Fruit fly (Drosophila melanogaster) whole organism, pupa: ENCODE measurements around the gene Pif1.

ENCODE experiments used
- CG12605 ChIP-seq: fragments of 200-800 bp; sonication (Bioruptor generic); IDR thresholded peaks from 2 replicates; pipeline ENCODE4 v1.3.6; 2022; ENCODE audit warnings: missing biosample characterization, missing genetic modification characterization
- CG13204 ChIP-seq: fragments of 200-800 bp; sonication (Bioruptor generic); optimal IDR thresholded peaks from 2 replicates; lab custom pipeline; 2018; ENCODE audit warnings: missing biosample characterization, mild to moderate bottlenecking, missing genetic modification characterization, moderate library complexity
- CG15710 ChIP-seq: fragments of 200-800 bp; sonication (Bioruptor generic); optimal IDR thresholded peaks from 2 replicates; lab custom pipeline; 2018; ENCODE audit warnings: missing biosample characterization, mild to moderate bottlenecking, missing genetic modification characterization, moderate library complexity
- CG17806 ChIP-seq: fragments of 200-800 bp; sonication (Bioruptor generic); optimal IDR thresholded peaks from 2 replicates; lab custom pipeline; 2018; ENCODE audit warnings: missing biosample characterization, mild to moderate bottlenecking, missing genetic modification characterization, moderate library complexity
- CG32121 ChIP-seq: fragments of 200-800 bp; sonication (Bioruptor generic); IDR thresholded peaks from 2 replicates; pipeline ENCODE4 v1.3.6; 2022; ENCODE audit warnings: missing biosample characterization, missing genetic modification characterization
- CG34367 ChIP-seq: fragments of 200-800 bp; sonication (Bioruptor generic); optimal IDR thresholded peaks from 2 replicates; lab custom pipeline; 2018; ENCODE audit warnings: missing biosample characterization, mild to moderate bottlenecking, missing genetic modification characterization
- CG8159 ChIP-seq: fragments of 200-800 bp; sonication (Bioruptor generic); optimal IDR thresholded peaks from 3 replicates; lab custom pipeline; 2018; ENCODE audit warnings: missing biosample characterization, mild to moderate bottlenecking, missing genetic modification characterization, moderate library complexity
- CG9948 ChIP-seq: fragments of 200-800 bp; sonication (Bioruptor generic); optimal IDR thresholded peaks from 2 replicates; lab custom pipeline; 2018; ENCODE audit warnings: missing biosample characterization, mild to moderate bottlenecking, missing genetic modification characterization, moderate library complexity
- D1 ChIP-seq: fragments of 200-800 bp; sonication (Bioruptor generic); optimal IDR thresholded peaks from 2 replicates; lab custom pipeline; 2018; ENCODE audit warnings: missing biosample characterization, mild to moderate bottlenecking, missing genetic modification characterization, moderate library complexity
- EcR ChIP-seq: fragments of 200-800 bp; sonication (Bioruptor generic); optimal IDR thresholded peaks from 3 replicates; lab custom pipeline; 2019; ENCODE audit warnings: missing biosample characterization, missing genetic modification characterization, mild to moderate bottlenecking, moderate library complexity, missing genetic modification reagents
- Pif1A ChIP-seq: fragments of 200-800 bp; sonication (Bioruptor generic); optimal IDR thresholded peaks from 3 replicates; lab custom pipeline; 2016; ENCODE audit warnings: missing biosample characterization, missing genetic modification characterization
- Pif1B ChIP-seq: fragments of 200-800 bp; sonication (Bioruptor generic); optimal IDR thresholded peaks from 3 replicates; lab custom pipeline; 2016; ENCODE audit warnings: missing biosample characterization, missing genetic modification characterization
- fd96Ca ChIP-seq: fragments of 200-800 bp; sonication (Bioruptor generic); IDR thresholded peaks from 3 replicates; pipeline ENCODE4 v1.3.6; 2022; ENCODE audit warnings: missing biosample characterization, missing genetic modification characterization
- gl ChIP-seq: fragments of 200-800 bp; sonication (Bioruptor generic); optimal IDR thresholded peaks from 2 replicates; lab custom pipeline; 2018; ENCODE audit warnings: missing biosample characterization, mild to moderate bottlenecking, missing genetic modification characterization

- no peak for TF ChIP-seq CG15710 (tag; lab: Kevin White, UChicago)
- no peak for TF ChIP-seq D1
- TF ChIP-seq CG17806 (tag; lab: Kevin White, UChicago) = no peak
- TF ChIP-seq CG9948 (tag; lab: Kevin White, UChicago) = no peak
- TF ChIP-seq CG12605 (GFP tag; lab: Robert Waterston, UW) = no peak
- no peak for TF ChIP-seq fd96Ca (GFP tag; lab: Robert Waterston, UW)
- TF ChIP-seq CG34367 (tag; lab: Kevin White, UChicago) = no peak
- no peak for TF ChIP-seq EcR
- no peak for TF ChIP-seq CG13204 (GFP tag; lab: Kevin White, UChicago)
- TF ChIP-seq CG32121 = no peak
- no peak for TF ChIP-seq gl
- no peak for TF ChIP-seq CG8159 (tag; lab: Kevin White, UChicago)
- TF ChIP-seq Pif1A (GFP tag; lab: Kevin White, UChicago) = no peak
- TF ChIP-seq Pif1B (GFP tag; lab: Kevin White, UChicago) = no peak
Observed at dm6 chr2L:3445655-3446054, 24.1 kb downstream of the Pif1 start, which contains the start of gene CG2772.
